Worm (Caenorhabditis elegans): ENCODE results near the gene ncs-1.

- TF ChIP-seq npax-4 (tag; optimal IDR thresholded peaks at IDR 0.05) = no peak
- no peak for TF ChIP-seq pros-1 (tag; optimal IDR thresholded peaks at IDR 0.05)
- TF ChIP-seq sox-2 (GFP tag; IDR thresholded peaks at IDR 0.05) = no peak
Measured at ce11 chrX:945669-946068, 17.4 kb downstream of the ncs-1 start.
